Fruit fly (Drosophila melanogaster): ENCODE data around the gene CG34124.

The CG34124 gene

dm6 chr2L:4968767-4969166, 10.6 kb downstream of the CG34124 start, which contains the start of the genes Scox and Polr1C (continued):
- TF ChIP-seq CG34422 (GFP tag; IDR thresholded peaks at IDR 0.05) (peak; percentile 18; the same call in 1 of the 3 replicates), CG9797 (GFP tag; optimal IDR thresholded peaks at IDR 0.05) (peak; percentile 55)

- TF ChIP-seq Fer1 (GFP tag; optimal IDR thresholded peaks at IDR 0.05) (no peak), CG1233 (GFP tag; optimal IDR thresholded peaks at IDR 0.05) (no peak), CG9932 (GFP tag; IDR thresholded peaks at IDR 0.05) (peak; percentile 37; the same call in 1 of the 2 replicates), CG3065 (GFP tag; optimal IDR thresholded peaks at IDR 0.05) (no peak), CG10147 (GFP tag; optimal IDR thresholded peaks at IDR 0.05) (no peak), pzg (GFP tag; optimal IDR thresholded peaks at IDR 0.05) (peak; percentile 94), grn (GFP tag; optimal IDR thresholded peaks at IDR 0.05) (no peak), CG11696 (GFP tag; IDR thresholded peaks at IDR 0.05) (no peak), CG31224 (GFP tag; IDR thresholded peaks at IDR 0.05) (no peak), CG8089 (GFP tag; optimal IDR thresholded peaks at IDR 0.05) (no peak), HmgZ (tag; optimal IDR thresholded peaks at IDR 0.05) (peak; percentile 50), Spps (tag; optimal IDR thresholded peaks at IDR 0.05) (peak; percentile 9), CG16863 (GFP tag; optimal IDR thresholded peaks at IDR 0.05) (no peak), Hr78 (GFP tag; optimal IDR thresholded peaks at IDR 0.05) (no peak), Vsx1 (GFP tag; optimal IDR thresholded peaks at IDR 0.05) (no peak), CG17568 (GFP tag; optimal IDR thresholded peaks at IDR 0.05) (no peak), CG13894 (tag; optimal IDR thresholded peaks at IDR 0.05) (no peak), CG30431 (GFP tag; optimal IDR thresholded peaks at IDR 0.05) (no peak), kah (GFP tag; optimal IDR thresholded peaks at IDR 0.05) (no peak), tup (GFP tag; optimal IDR thresholded peaks at IDR 0.05) (no peak), exex (tag; optimal IDR thresholded peaks at IDR 0.05) (no peak), CoRest (tag; optimal IDR thresholded peaks at IDR 0.05) (peak; percentile 60), CG17359 (tag; optimal IDR thresholded peaks at IDR 0.05) (peak; percentile 10), CG3281 (GFP tag; optimal IDR thresholded peaks at IDR 0.05) (peak; percentile 78), sug (tag; optimal IDR thresholded peaks at IDR 0.05) (peak; percentile 46), CG32532 (GFP tag; IDR thresholded peaks at IDR 0.05) (0 out of 2 replicates have a peak, but pooled peaks have one; percentile 21), CG6765 (GFP tag; optimal IDR thresholded peaks at IDR 0.05) (no peak), GATAe (GFP tag; conservative IDR thresholded peaks at IDR 0.05) (no peak), ems (GFP tag; optimal IDR thresholded peaks at IDR 0.05) (no peak), CG10565 (GFP tag; optimal IDR thresholded peaks at IDR 0.05) (no peak), CG13775 (GFP tag; optimal IDR thresholded peaks at IDR 0.05) (peak; percentile 31), Pdp1 (GFP tag; optimal IDR thresholded peaks at IDR 0.05) (peak in 1 of 2 experiments; percentile 95), CG15011 (GFP tag; optimal IDR thresholded peaks at IDR 0.05) (no peak), fd3F (GFP tag; optimal IDR thresholded peaks at IDR 0.05) (no peak), esg (GFP tag; conservative IDR thresholded peaks at IDR 0.05) (no peak), CG34224 (GFP tag; IDR thresholded peaks at IDR 0.05; ENCODE audit: partially characterized antibody) (no peak), Scr (GFP tag; IDR thresholded peaks at IDR 0.05; ENCODE audit: partially characterized antibody) (0 out of 2 replicates have a peak, but pooled peaks have one; percentile 28), CTCF (GFP tag; optimal IDR thresholded peaks at IDR 0.05) (peak; percentile 17), Meics (GFP tag; optimal IDR thresholded peaks at IDR 0.05) (no peak), sima (GFP tag; optimal IDR thresholded peaks at IDR 0.05) (no peak), sqz (GFP tag; optimal IDR thresholded peaks at IDR 0.05) (no peak), Fer2 (tag; optimal IDR thresholded peaks at IDR 0.05) (no peak), Dfd (GFP tag; optimal IDR thresholded peaks at IDR 0.05) (no peak), PHDP (tag; optimal IDR thresholded peaks at IDR 0.05) (no peak), CG12299 (tag; optimal IDR thresholded peaks at IDR 0.05) (no peak), bigmax (GFP tag; optimal IDR thresholded peaks at IDR 0.05) (no peak)
Observed at dm6 chr2L:4971329-4971798, 13.2 kb downstream of the CG34124 start, which contains the start of gene CG14043. Gene CG14043 (plus strand): TSS chr2L:4971702.

All from whole organism, embryonic.